Worm (Caenorhabditis elegans): ENCODE data around the gene F46E10.3.

Gene F46E10.3

DNA sequence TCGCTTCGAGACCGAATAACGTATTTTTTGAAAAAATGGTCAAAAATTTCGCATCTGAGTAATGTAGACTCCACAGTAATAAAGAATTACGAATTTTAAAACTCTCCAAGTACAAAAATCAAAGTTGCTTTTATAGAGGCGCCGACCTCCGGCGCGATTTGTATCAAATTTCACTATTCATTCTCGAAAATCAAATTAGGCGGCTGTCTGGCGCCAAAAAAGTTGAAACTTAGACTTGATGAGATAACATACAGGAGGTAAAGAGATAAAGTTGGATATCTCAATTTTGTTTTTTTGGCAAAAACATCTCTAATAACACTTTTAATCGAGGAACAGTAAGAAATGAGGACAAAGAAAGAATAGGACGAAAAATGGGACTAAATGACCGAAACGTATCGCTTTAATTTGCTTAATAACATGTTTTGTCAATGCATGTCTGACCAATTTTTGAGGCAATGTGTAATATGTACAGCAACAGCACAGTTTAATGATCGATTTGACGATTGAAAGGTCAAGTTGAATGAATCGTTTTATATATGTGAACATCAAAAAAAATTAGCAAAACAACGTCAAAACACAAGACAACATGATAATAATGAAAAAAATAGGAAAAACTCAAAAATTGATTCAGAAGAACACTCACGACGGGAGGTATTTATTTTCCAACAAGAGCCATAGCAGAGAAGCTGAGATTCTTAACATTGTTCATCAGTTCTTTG, 11.7 kb upstream of the F46E10.3 start:
- no peak for TF ChIP-seq him-1 (tag; optimal IDR thresholded peaks at IDR 0.05)
- no peak for TF ChIP-seq W03F9.2 (tag; optimal IDR thresholded peaks at IDR 0.05)
- no peak for TF ChIP-seq dao-5 (tag; optimal IDR thresholded peaks at IDR 0.05)

ce11 chrV:6508703-6509102, 9.4 kb upstream of the F46E10.3 start, which contains the start of gene ubh-3:
TSS of gene ubh-3 (minus strand) at chrV:6508803.
- TF ChIP-seq W03F9.2 (tag; optimal IDR thresholded peaks at IDR 0.05) (no peak), dao-5 (tag; optimal IDR thresholded peaks at IDR 0.05) (no peak), him-1 (tag; optimal IDR thresholded peaks at IDR 0.05) (no peak)

ce11 chrV:6509717-6510116, 8.4 kb upstream of the F46E10.3 start, which contains the start of gene ubh-2:
TSS of gene ubh-2 (minus strand) at chrV:6509817.
- no peak for TF ChIP-seq W03F9.2 (tag; optimal IDR thresholded peaks at IDR 0.05)
- TF ChIP-seq dao-5 (tag; optimal IDR thresholded peaks at IDR 0.05) = no peak
- TF ChIP-seq him-1 (tag; optimal IDR thresholded peaks at IDR 0.05) = no peak

ce11 chrV:6510622-6511021, 7.5 kb upstream of the F46E10.3 start:
- TF ChIP-seq him-1 (tag; optimal IDR thresholded peaks at IDR 0.05) (no peak), dao-5 (tag; optimal IDR thresholded peaks at IDR 0.05) (no peak), W03F9.2 (tag; optimal IDR thresholded peaks at IDR 0.05) (no peak)

- no peak for TF ChIP-seq W03F9.2 (tag; optimal IDR thresholded peaks at IDR 0.05)
- no peak for TF ChIP-seq dao-5 (tag; optimal IDR thresholded peaks at IDR 0.05)
- TF ChIP-seq him-1 (tag; optimal IDR thresholded peaks at IDR 0.05) = no peak
Measured at ce11 chrV:6511121-6511520, 7.0 kb upstream of the F46E10.3 start, which contains the start of gene ubh-1. TSS of gene ubh-1 (minus strand) at chrV:6511409.

DNA sequence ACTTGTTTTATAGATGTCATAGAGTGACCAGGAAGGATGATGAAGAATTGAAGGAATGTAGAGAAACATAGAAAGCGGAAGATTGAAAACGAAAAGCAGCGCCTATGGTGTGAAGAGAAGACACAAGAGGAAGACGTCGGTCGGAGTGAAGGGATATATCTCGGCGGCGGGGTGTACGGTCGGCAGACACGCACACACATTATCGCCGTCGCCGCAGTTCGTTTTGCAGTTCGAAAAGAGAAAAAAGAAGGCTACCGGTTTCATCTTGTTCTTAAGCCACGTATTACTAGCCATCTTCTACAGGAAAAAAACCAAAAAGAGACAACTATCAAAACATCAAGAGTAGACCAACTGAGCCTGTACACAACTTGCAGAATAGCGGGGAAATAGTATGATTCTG, 4.7 kb upstream of the F46E10.3 start:
- no peak for TF ChIP-seq W03F9.2 (tag; optimal IDR thresholded peaks at IDR 0.05)
- no peak for TF ChIP-seq him-1 (tag; optimal IDR thresholded peaks at IDR 0.05)
- no peak for TF ChIP-seq dao-5 (tag; optimal IDR thresholded peaks at IDR 0.05)

DNA sequence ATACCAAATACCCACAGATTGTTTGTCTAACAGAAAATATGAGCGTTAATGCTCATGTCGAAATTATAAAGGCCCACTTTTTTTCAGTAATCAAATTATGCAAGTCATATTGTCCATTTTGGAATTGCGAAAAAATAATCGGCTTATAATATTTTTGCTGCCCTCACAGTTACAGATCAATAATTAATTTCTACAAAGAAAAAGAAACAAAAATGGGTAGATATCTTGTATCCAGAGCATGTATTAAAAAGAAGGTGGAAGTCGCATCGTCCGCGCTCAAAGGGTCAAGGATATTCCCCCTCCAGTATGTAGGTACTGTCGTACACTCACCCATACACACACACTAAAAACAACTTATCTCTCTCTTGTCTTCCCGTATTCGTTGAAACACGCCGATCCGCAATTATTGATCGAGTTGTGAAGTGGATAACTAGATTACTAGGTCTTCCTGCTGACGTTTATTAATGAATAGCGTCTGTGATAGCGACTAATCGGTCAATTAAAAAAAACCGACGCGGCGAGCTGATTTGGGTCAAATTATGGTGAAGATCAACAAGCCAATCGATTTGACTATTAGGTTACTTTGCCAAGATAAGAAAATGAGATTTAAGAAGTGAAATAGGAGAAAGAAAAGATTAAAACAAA, 4.2 kb upstream of the F46E10.3 start:
- TF ChIP-seq dao-5 (tag; optimal IDR thresholded peaks at IDR 0.05) (no peak), him-1 (tag; optimal IDR thresholded peaks at IDR 0.05) (no peak), W03F9.2 (tag; optimal IDR thresholded peaks at IDR 0.05) (no peak)

DNA sequence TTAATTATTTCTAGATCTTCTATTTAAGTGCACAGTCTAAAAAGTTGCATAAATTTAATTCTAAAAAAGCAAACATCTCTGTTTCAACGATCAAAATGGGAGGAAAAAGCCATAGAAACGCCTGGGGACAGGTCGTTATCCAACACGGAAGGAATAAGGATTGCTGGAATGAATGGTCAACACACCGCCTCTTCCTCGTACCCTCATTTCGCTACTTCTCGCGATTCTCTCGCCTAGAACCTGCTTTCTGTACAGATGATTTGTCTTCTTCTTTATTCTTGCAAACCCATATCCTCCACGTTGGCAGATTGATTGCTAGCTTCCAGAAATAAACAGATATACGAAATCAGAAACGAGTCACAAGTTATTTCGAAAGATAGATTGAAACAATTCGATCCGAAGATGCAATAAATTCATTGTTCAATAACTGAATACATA, 3.2 kb upstream of the F46E10.3 start, which contains the start of gene dpy-11:
dpy-11 (minus strand) TSS at position 354 of the 438 bp plus-strand sequence.
- TF ChIP-seq dao-5 (tag; optimal IDR thresholded peaks at IDR 0.05) = no peak
- peak; percentile 18 for TF ChIP-seq W03F9.2 (tag; optimal IDR thresholded peaks at IDR 0.05)

ce11 chrV:6515344-6515743, 2.8 kb upstream of the F46E10.3 start:
- TF ChIP-seq W03F9.2 (tag; optimal IDR thresholded peaks at IDR 0.05) (no peak), him-1 (tag; optimal IDR thresholded peaks at IDR 0.05) (no peak), dao-5 (tag; optimal IDR thresholded peaks at IDR 0.05) (no peak)

ce11 chrV:6516491-6517304, 1.4 kb upstream of the F46E10.3 start, which contains the start of gene mdh-1:
TSS of gene mdh-1 (minus strand) at chrV:6516526.
- no peak for TF ChIP-seq W03F9.2 (tag; optimal IDR thresholded peaks at IDR 0.05)
- no peak for TF ChIP-seq him-1 (tag; optimal IDR thresholded peaks at IDR 0.05)
- no peak for TF ChIP-seq dao-5 (tag; optimal IDR thresholded peaks at IDR 0.05)

ce11 chrV:6517305-6518224, 532 bp upstream of the F46E10.3 start:
- TF ChIP-seq him-1 (tag; optimal IDR thresholded peaks at IDR 0.05) = no peak
- no peak for TF ChIP-seq W03F9.2 (tag; optimal IDR thresholded peaks at IDR 0.05)
- TF ChIP-seq dao-5 (tag; optimal IDR thresholded peaks at IDR 0.05) = no peak

- TF ChIP-seq him-1 (tag; optimal IDR thresholded peaks at IDR 0.05) (no peak), W03F9.2 (tag; optimal IDR thresholded peaks at IDR 0.05) (no peak), dao-5 (tag; optimal IDR thresholded peaks at IDR 0.05) (no peak)
Measured at ce11 chrV:6520385-6521080, 2.4 kb downstream of the F46E10.3 start, which contains the start of the genes F46E10.2 and F46E10.18. TSS of gene F46E10.2 (plus strand) at chrV:6520435. TSS of gene F46E10.18 (plus strand) at chrV:6521030.

Measured in whole organism, L4/young adult.